Worm (Caenorhabditis elegans) whole organism, late embryonic: ENCODE data around the gene frpr-3.
A peak's percentile ranks its signal among the peaks of the same experiment; 100 is the strongest.

Experiments
- F13H6.1 ChIP-seq: sonication (generic microtip); optimal IDR thresholded peaks from 2 replicates; lab custom pipeline; 2016; ENCODE audit warnings: missing genetic modification characterization, missing compliant biosample characterization
- K09A11.1 ChIP-seq: sonication (generic microtip); optimal IDR thresholded peaks from 2 replicates; lab custom pipeline; 2017; ENCODE audit warnings: antibody characterized with exemption, mild to moderate bottlenecking, missing genetic modification characterization, missing compliant biosample characterization; ENCODE audit not compliant: insufficient read depth
- Y22D7AL.16 ChIP-seq: sonication (generic microtip); optimal IDR thresholded peaks from 2 replicates; lab custom pipeline; 2016; ENCODE audit warnings: missing genetic modification characterization, missing compliant biosample characterization
- ama-1 ChIP-seq: fragments of 150-350 bp; optimal IDR thresholded peaks from 2 replicates; lab custom pipeline; 2014
- ceh-18 ChIP-seq: sonication (generic microtip); optimal IDR thresholded peaks from 2 replicates; lab custom pipeline; 2016; ENCODE audit warnings: missing genetic modification characterization, missing compliant biosample characterization
- ceh-22 ChIP-seq: sonication (generic microtip); optimal IDR thresholded peaks from 2 replicates; lab custom pipeline; 2017; ENCODE audit warnings: missing biosample characterization, missing genetic modification characterization
- ceh-24 ChIP-seq: sonication (generic microtip); optimal IDR thresholded peaks from 2 replicates; lab custom pipeline; 2016; ENCODE audit warnings: mild to moderate bottlenecking, missing genetic modification characterization, missing compliant biosample characterization
- ceh-31 ChIP-seq: sonication (generic microtip); optimal IDR thresholded peaks from 2 replicates; lab custom pipeline; 2016; ENCODE audit warnings: missing genetic modification characterization, missing compliant biosample characterization
- ceh-34 ChIP-seq: sonication (generic microtip); optimal IDR thresholded peaks from 2 replicates; lab custom pipeline; 2016; ENCODE audit warnings: mild to moderate bottlenecking, missing genetic modification characterization, missing compliant biosample characterization
- ceh-48 ChIP-seq: sonication (generic microtip); optimal IDR thresholded peaks from 2 replicates; lab custom pipeline; 2016; ENCODE audit warnings: missing genetic modification characterization, inconsistent platforms, missing compliant biosample characterization
- ceh-9 ChIP-seq: sonication (generic microtip); optimal IDR thresholded peaks from 2 replicates; lab custom pipeline; 2016; ENCODE audit warnings: mild to moderate bottlenecking, missing genetic modification characterization, inconsistent platforms, missing compliant biosample characterization
- che-1 ChIP-seq: sonication (generic microtip); optimal IDR thresholded peaks from 2 replicates; lab custom pipeline; 2016; ENCODE audit warnings: mild to moderate bottlenecking, missing genetic modification characterization, missing compliant biosample characterization
- dmd-4 ChIP-seq: sonication (generic microtip); optimal IDR thresholded peaks from 2 replicates; lab custom pipeline; 2016; ENCODE audit warnings: borderline replicate concordance, missing genetic modification characterization, missing compliant biosample characterization
- dve-1 ChIP-seq: sonication (generic microtip); optimal IDR thresholded peaks from 2 replicates; lab custom pipeline; 2017; ENCODE audit warnings: antibody characterized with exemption, mild to moderate bottlenecking, missing genetic modification characterization, missing compliant biosample characterization
- elt-4 ChIP-seq: sonication (generic microtip); optimal IDR thresholded peaks from 2 replicates; lab custom pipeline; 2016; ENCODE audit warnings: missing genetic modification characterization, missing compliant biosample characterization
- ets-4 ChIP-seq: sonication (generic microtip); optimal IDR thresholded peaks from 2 replicates; lab custom pipeline; 2016; ENCODE audit warnings: missing genetic modification characterization, missing compliant biosample characterization
- eyg-1 ChIP-seq: sonication (generic microtip); optimal IDR thresholded peaks from 2 replicates; lab custom pipeline; 2016; ENCODE audit warnings: missing genotype, missing genetic modification characterization, missing compliant biosample characterization
- gmeb-2 ChIP-seq: sonication (generic microtip); optimal IDR thresholded peaks from 2 replicates; lab custom pipeline; 2016; ENCODE audit warnings: missing genetic modification characterization, inconsistent platforms, missing compliant biosample characterization
- hlh-15 ChIP-seq: sonication (generic microtip); optimal IDR thresholded peaks from 2 replicates; lab custom pipeline; 2016; ENCODE audit warnings: missing genetic modification characterization, missing compliant biosample characterization
- hlh-30 ChIP-seq: sonication (generic microtip); optimal IDR thresholded peaks from 2 replicates; lab custom pipeline; 2017; ENCODE audit warnings: antibody characterized with exemption, missing genetic modification characterization, missing compliant biosample characterization; ENCODE audit not compliant: insufficient read depth
- lim-6 ChIP-seq: sonication (generic microtip); optimal IDR thresholded peaks from 2 replicates; lab custom pipeline; 2016; ENCODE audit warnings: missing genetic modification characterization, missing compliant biosample characterization
- mec-3 ChIP-seq: sonication (generic microtip); optimal IDR thresholded peaks from 2 replicates; lab custom pipeline; 2016; ENCODE audit warnings: borderline replicate concordance, missing genetic modification characterization, missing compliant biosample characterization
- nfya-1 ChIP-seq: sonication (generic microtip); optimal IDR thresholded peaks from 2 replicates; lab custom pipeline; 2017; ENCODE audit warnings: missing genetic modification characterization, mild to moderate bottlenecking, missing compliant biosample characterization, antibody characterized with exemption, moderate library complexity
- nhr-11 ChIP-seq: fragments of 150-350 bp; optimal IDR thresholded peaks from 2 replicates; lab custom pipeline; 2014; ENCODE audit warnings: missing biosample characterization, missing genetic modification characterization
- nhr-232 ChIP-seq: sonication (generic microtip); optimal IDR thresholded peaks from 2 replicates; lab custom pipeline; 2016; ENCODE audit warnings: missing genetic modification characterization, missing compliant biosample characterization
- npax-4 ChIP-seq: sonication (generic microtip); optimal IDR thresholded peaks from 2 replicates; lab custom pipeline; 2016; ENCODE audit warnings: missing genetic modification characterization, missing compliant biosample characterization
- pag-3 ChIP-seq: sonication (generic microtip); optimal IDR thresholded peaks from 2 replicates; lab custom pipeline; 2016; ENCODE audit warnings: missing compliant biosample characterization, missing genetic modification characterization, borderline replicate concordance
- pat-9 ChIP-seq: fragments of 200-800 bp; sonication (Bioruptor generic); optimal IDR thresholded peaks from 2 replicates; lab custom pipeline; 2018; ENCODE audit warnings: mild to moderate bottlenecking, missing genetic modification characterization, moderate library complexity, missing compliant biosample characterization
- pax-1 ChIP-seq: fragments of 150-350 bp; optimal IDR thresholded peaks from 2 replicates; lab custom pipeline; 2014; ENCODE audit warnings: missing biosample characterization, missing genetic modification characterization
- pha-4 ChIP-seq: fragments of 150-350 bp; optimal IDR thresholded peaks from 2 replicates; lab custom pipeline; 2018; ENCODE audit warnings: missing biosample characterization, missing genetic modification reagents, missing genetic modification characterization
- pqm-1 ChIP-seq: sonication (generic microtip); optimal IDR thresholded peaks from 2 replicates; lab custom pipeline; 2016; ENCODE audit warnings: missing genetic modification characterization, missing compliant biosample characterization
- pros-1 ChIP-seq: fragments of 150-350 bp; optimal IDR thresholded peaks from 2 replicates; lab custom pipeline; 2014; ENCODE audit warnings: missing biosample characterization, missing genetic modification reagents, missing genetic modification characterization
- ref-2 ChIP-seq: sonication (generic microtip); optimal IDR thresholded peaks from 2 replicates; lab custom pipeline; 2016; ENCODE audit warnings: missing genetic modification characterization, missing compliant biosample characterization
- rnt-1 ChIP-seq: sonication (generic microtip); optimal IDR thresholded peaks from 2 replicates; lab custom pipeline; 2016; ENCODE audit warnings: missing genetic modification characterization, missing compliant biosample characterization
- sdc-2 ChIP-seq: sonication (generic microtip); optimal IDR thresholded peaks from 2 replicates; lab custom pipeline; 2016; ENCODE audit warnings: missing genotype, missing genetic modification characterization, missing compliant biosample characterization
- syd-9 ChIP-seq: sonication (generic microtip); optimal IDR thresholded peaks from 2 replicates; lab custom pipeline; 2016; ENCODE audit warnings: mild to moderate bottlenecking, missing genetic modification characterization, moderate library complexity, missing compliant biosample characterization
- tbx-7 ChIP-seq: sonication (generic microtip); optimal IDR thresholded peaks from 2 replicates; lab custom pipeline; 2016; ENCODE audit warnings: missing genotype, missing genetic modification characterization, missing compliant biosample characterization
- ttx-3 ChIP-seq: sonication (generic microtip); optimal IDR thresholded peaks from 2 replicates; lab custom pipeline; 2016; ENCODE audit warnings: missing genetic modification reagents, missing genetic modification characterization, missing compliant biosample characterization
- unc-3 ChIP-seq, 2 experiments: fragments of 200-800 bp in 1 of 2; sonication (Bioruptor generic) in 1 of 2; sonication (generic microtip) in 1 of 2; conservative IDR thresholded peaks in 1 of 2; optimal IDR thresholded peaks in 1 of 2; 2 replicates each; pipeline versions ENCODE4 v1.3.6 to Lab custom; 2016 to 2022; ENCODE audit warnings: missing compliant biosample characterization in 2 of 2, missing genetic modification characterization in 2 of 2, missing genetic modification reagents in 1 of 2
- unc-42 ChIP-seq: sonication (generic microtip); optimal IDR thresholded peaks from 2 replicates; lab custom pipeline; 2016; ENCODE audit warnings: missing genotype, missing genetic modification characterization, missing compliant biosample characterization
- unc-55 ChIP-seq: sonication (generic microtip); optimal IDR thresholded peaks from 2 replicates; lab custom pipeline; 2017; ENCODE audit warnings: missing biosample characterization, missing genetic modification reagents, missing genetic modification characterization
- unc-86 ChIP-seq: sonication (generic microtip); optimal IDR thresholded peaks from 2 replicates; lab custom pipeline; 2016; ENCODE audit warnings: missing genetic modification characterization, missing compliant biosample characterization
- ztf-16 ChIP-seq: sonication (generic microtip); optimal IDR thresholded peaks from 2 replicates; lab custom pipeline; 2017; ENCODE audit warnings: missing genetic modification characterization, missing compliant biosample characterization

The frpr-3 gene

DNA sequence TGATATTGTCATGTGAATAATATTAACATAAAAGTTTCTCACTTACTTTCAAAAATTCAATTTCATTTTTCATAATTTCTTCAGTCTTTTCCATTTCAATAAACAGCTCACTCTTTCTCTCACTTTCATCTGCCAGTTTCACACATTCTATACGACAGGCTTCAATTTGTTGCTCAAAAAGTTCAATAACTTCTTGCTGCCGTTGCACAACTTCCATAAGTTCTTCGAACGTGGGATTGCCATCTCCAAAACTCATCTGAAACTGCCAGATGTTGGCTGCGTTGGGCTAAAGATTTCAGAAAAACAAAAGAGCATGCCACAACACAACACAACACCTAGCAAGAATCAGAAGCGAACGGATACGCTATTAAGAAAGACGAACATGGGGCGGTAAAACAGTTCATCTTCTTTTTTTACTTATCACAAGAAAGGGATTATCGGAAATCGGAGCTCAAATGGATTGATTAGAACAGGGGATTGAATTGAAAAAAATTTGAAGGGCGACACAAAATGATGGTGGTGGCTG is 37.8 kb upstream of the frpr-3 start:
- no peak for TF ChIP-seq unc-86
- TF ChIP-seq F13H6.1: no peak
- no peak for TF ChIP-seq unc-42 (tag; lab: Kevin White, UChicago)
- no peak for TF ChIP-seq ets-4 (tag; lab: Kevin White, UChicago)
- no peak for TF ChIP-seq Y22D7AL.16 (tag; lab: Kevin White, UChicago)
- no peak for TF ChIP-seq mec-3 (tag; lab: Kevin White, UChicago)
- TF ChIP-seq syd-9 (tag; lab: Kevin White, UChicago): no peak
- TF ChIP-seq pat-9 (tag; lab: Kevin White, UChicago): no peak
- TF ChIP-seq pag-3 (tag; lab: Kevin White, UChicago): no peak
- no peak for TF ChIP-seq hlh-15 (tag; lab: Kevin White, UChicago)
- no peak for TF ChIP-seq dve-1 (tag; lab: Kevin White, UChicago)
- TF ChIP-seq che-1 (tag; lab: Kevin White, UChicago): no peak
- no peak for TF ChIP-seq unc-55 (GFP tag; lab: Kevin White, UChicago)
- TF ChIP-seq pqm-1 (tag; lab: Kevin White, UChicago): no peak
- TF ChIP-seq ceh-24 (tag; lab: Kevin White, UChicago): no peak
- TF ChIP-seq ama-1 (lab: Kevin White, UChicago): no peak
- TF ChIP-seq dmd-4 (tag; lab: Kevin White, UChicago): no peak
- TF ChIP-seq lim-6: no peak
- TF ChIP-seq unc-3 (GFP tag; conservative IDR thresholded peaks at IDR 0.05; lab: Robert Waterston, UW): no peak
- no peak for TF ChIP-seq unc-3 (tag; optimal IDR thresholded peaks at IDR 0.05; lab: Kevin White, UChicago)

DNA sequence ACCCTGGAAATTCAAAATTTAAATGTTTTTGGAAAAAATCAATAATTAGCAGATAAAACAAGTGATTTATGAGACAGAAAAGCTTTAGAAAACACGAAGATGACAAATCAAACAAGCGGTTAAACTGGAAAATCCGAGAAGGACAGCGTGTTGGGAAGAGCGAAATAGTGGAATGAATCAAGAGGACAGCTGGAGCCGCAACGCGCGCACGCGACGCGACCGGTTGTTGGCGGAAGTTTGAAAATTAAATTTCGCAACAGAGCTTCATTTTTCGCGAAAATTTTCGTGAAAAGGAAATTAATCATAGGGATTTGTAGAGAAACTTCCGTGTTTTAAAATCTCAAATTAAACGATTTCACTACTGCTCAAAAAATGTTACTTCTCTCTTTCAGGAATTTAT is 36.2 kb upstream of the frpr-3 start, which contains the start of gene clic-1:
clic-1 (minus strand) TSS at position 3 of the 400 bp plus-strand sequence.
- no peak for TF ChIP-seq ztf-16 (tag; lab: Kevin White, UChicago)
- no peak for TF ChIP-seq pag-3 (tag; lab: Kevin White, UChicago)
- no peak for TF ChIP-seq npax-4 (tag; lab: Kevin White, UChicago)
- TF ChIP-seq pha-4: no peak
- peak; percentile 11 for TF ChIP-seq ets-4 (tag; lab: Kevin White, UChicago)
- TF ChIP-seq ttx-3 (tag; lab: Kevin White, UChicago): no peak
- peak; percentile 44 for TF ChIP-seq unc-55 (GFP tag; lab: Kevin White, UChicago)
- TF ChIP-seq K09A11.1 (tag; lab: Kevin White, UChicago): no peak
- TF ChIP-seq hlh-30: peak; percentile 10
- peak; percentile 68 for TF ChIP-seq unc-42 (tag; lab: Kevin White, UChicago)
- peak; percentile 53 for TF ChIP-seq ceh-18 (tag; lab: Kevin White, UChicago)
- peak; percentile 24 for TF ChIP-seq rnt-1
- no peak for TF ChIP-seq nhr-232
- no peak for TF ChIP-seq gmeb-2 (tag; lab: Kevin White, UChicago)
- TF ChIP-seq nfya-1 (tag; lab: Kevin White, UChicago): peak; percentile 74
- TF ChIP-seq eyg-1: no peak
- peak; percentile 51 for TF ChIP-seq ref-2
- TF ChIP-seq tbx-7 (tag; lab: Kevin White, UChicago): no peak
- peak; percentile 29 for TF ChIP-seq ceh-31 (tag; lab: Kevin White, UChicago)
- TF ChIP-seq dmd-4 (tag; lab: Kevin White, UChicago): no peak
- no peak for TF ChIP-seq pax-1 (tag; lab: Kevin White, UChicago)
- TF ChIP-seq nhr-11 (tag; lab: Kevin White, UChicago): no peak
- TF ChIP-seq pros-1 (tag; lab: Kevin White, UChicago): no peak
- no peak for TF ChIP-seq ceh-22 (tag; lab: Kevin White, UChicago)
- TF ChIP-seq ceh-34 (tag; lab: Kevin White, UChicago): peak; percentile 18
- TF ChIP-seq ceh-9 (tag; lab: Kevin White, UChicago): no peak
- no peak for TF ChIP-seq elt-4 (tag; lab: Kevin White, UChicago)
- no peak for TF ChIP-seq sdc-2 (tag; lab: Kevin White, UChicago)
- no peak for TF ChIP-seq ceh-48 (tag; lab: Kevin White, UChicago)
- TF ChIP-seq, all 69 proteins: peak for 10
